Worm (Caenorhabditis elegans) whole organism, L4 larva: ENCODE results near the gene Y45F10C.1.
A peak's percentile ranks its signal among the peaks of the same experiment; 100 is the strongest.

Experiments used
- F26F4.8 ChIP-seq: fragments of 200-800 bp; sonication (Bioruptor generic); conservative IDR thresholded peaks from 2 replicates; pipeline ENCODE4 v1.3.6; 2022; ENCODE audit warnings: missing genetic modification characterization, missing compliant biosample characterization
- F37D6.2 ChIP-seq: sonication (generic microtip); optimal IDR thresholded peaks from 2 replicates; lab custom pipeline; 2016; ENCODE audit warnings: mild to moderate bottlenecking, missing genetic modification characterization, missing compliant biosample characterization
- F44E2.7 ChIP-seq: fragments of 200-800 bp; sonication (Bioruptor generic); IDR thresholded peaks from 2 replicates; pipeline ENCODE4 v2.1.2; 2022; ENCODE audit warnings: missing genetic modification characterization, missing compliant biosample characterization
- T20F7.1 ChIP-seq: fragments of 200-800 bp; sonication (Bioruptor generic); optimal IDR thresholded peaks from 2 replicates; lab custom pipeline; 2018; ENCODE audit warnings: mild to moderate bottlenecking, missing genetic modification characterization, missing compliant biosample characterization
- Y48G9A.11 ChIP-seq: fragments of 200-800 bp; sonication (Bioruptor generic); IDR thresholded peaks from 2 replicates; pipeline ENCODE4 v1.3.6; 2022; ENCODE audit warnings: missing genetic modification reagents, missing genetic modification characterization, missing compliant biosample characterization
- Y5F2A.4 ChIP-seq: fragments of 200-800 bp; sonication (Bioruptor generic); optimal IDR thresholded peaks from 2 replicates; lab custom pipeline; 2018; ENCODE audit warnings: mild to moderate bottlenecking, missing genetic modification characterization, missing compliant biosample characterization
- Y75B8A.6 ChIP-seq: fragments of 200-800 bp; sonication (Bioruptor generic); IDR thresholded peaks from 2 replicates; pipeline ENCODE4 v1.3.6; 2022; ENCODE audit warnings: missing genetic modification reagents, missing genetic modification characterization, missing compliant biosample characterization
- ZK546.5 ChIP-seq, 2 experiments: sonication (generic microtip); optimal IDR thresholded peaks; 2 replicates each; lab custom pipeline; 2017; ENCODE audit warnings: missing biosample characterization in 2 of 2, missing genetic modification characterization in 2 of 2
- aha-1 ChIP-seq: fragments of 150-350 bp; peaks from one replicate; lab custom pipeline; 2014; ENCODE audit warnings: missing biosample characterization, missing genetic modification characterization
- ama-1 ChIP-seq: fragments of 150-350 bp; optimal IDR thresholded peaks from 2 replicates; lab custom pipeline; 2014; ENCODE audit warnings: inconsistent platforms, mixed read lengths
- ceh-20 ChIP-seq: fragments of 200-800 bp; sonication (Bioruptor generic); IDR thresholded peaks from 2 replicates; pipeline ENCODE4 v1.3.6; 2022; ENCODE audit warnings: missing genetic modification reagents, missing genetic modification characterization, missing compliant biosample characterization
- ceh-62 ChIP-seq: sonication (generic microtip); optimal IDR thresholded peaks from 2 replicates; lab custom pipeline; 2017; ENCODE audit warnings: missing biosample characterization, missing genetic modification characterization
- ceh-82 ChIP-seq: sonication (generic microtip); optimal IDR thresholded peaks from 2 replicates; lab custom pipeline; 2017; ENCODE audit warnings: missing biosample characterization, missing genetic modification characterization
- ces-1 ChIP-seq: fragments of 150-350 bp; sonication (generic microtip); optimal IDR thresholded peaks from 4 replicates; lab custom pipeline; 2014; ENCODE audit warnings: missing biosample characterization, missing genetic modification reagents, missing genetic modification characterization
- daf-16 ChIP-seq, 3 experiments: sonication (generic microtip); optimal IDR thresholded peaks; 2 replicates each; lab custom pipeline; 2016 to 2017; ENCODE audit warnings: missing genetic modification characterization in 3 of 3, missing genetic modification reagents in 3 of 3, mild to moderate bottlenecking in 2 of 3, missing compliant biosample characterization in 2 of 3, missing biosample characterization in 1 of 3, moderate library complexity in 1 of 3
- daf-19 ChIP-seq: fragments of 200-800 bp; sonication (Bioruptor generic); conservative IDR thresholded peaks from 2 replicates; pipeline ENCODE4 v1.3.6; 2022; ENCODE audit warnings: missing genetic modification characterization, missing compliant biosample characterization
- dmd-8 ChIP-seq: fragments of 200-800 bp; sonication (Bioruptor generic); IDR thresholded peaks from 2 replicates; pipeline ENCODE4 v1.3.6; 2022; ENCODE audit warnings: missing genetic modification characterization, missing compliant biosample characterization
- dmd-9 ChIP-seq: fragments of 200-800 bp; sonication (Bioruptor generic); IDR thresholded peaks from 2 replicates; pipeline ENCODE4 v1.3.6; 2022; ENCODE audit warnings: missing genetic modification reagents, missing genetic modification characterization, missing compliant biosample characterization
- dpl-1 ChIP-seq: fragments of 150-350 bp; optimal IDR thresholded peaks from 2 replicates; lab custom pipeline; 2014; ENCODE audit warnings: missing biosample characterization, missing genetic modification reagents, missing genetic modification characterization
- duxl-1 ChIP-seq: sonication (generic microtip); optimal IDR thresholded peaks from 2 replicates; lab custom pipeline; 2016; ENCODE audit warnings: mild to moderate bottlenecking, missing genetic modification characterization, moderate library complexity, missing compliant biosample characterization; ENCODE audit not compliant: poor library complexity
- dve-1 ChIP-seq: sonication (generic microtip); optimal IDR thresholded peaks from 2 replicates; lab custom pipeline; 2017; ENCODE audit warnings: antibody characterized with exemption, mild to moderate bottlenecking, missing genetic modification characterization, missing compliant biosample characterization; ENCODE audit not compliant: insufficient read depth
- hif-1 ChIP-seq, 2 experiments: sonication (generic microtip); optimal IDR thresholded peaks; 2 replicates each; lab custom pipeline; 2016 to 2017; ENCODE audit warnings: missing compliant biosample characterization in 2 of 2, missing genetic modification characterization in 2 of 2, missing genetic modification reagents in 2 of 2, missing genotype in 2 of 2, mild to moderate bottlenecking in 1 of 2
- hlh-11 ChIP-seq: fragments of 200-800 bp; sonication (Bioruptor generic); optimal IDR thresholded peaks from 2 replicates; lab custom pipeline; 2018; ENCODE audit warnings: mild to moderate bottlenecking, missing genetic modification characterization, missing compliant biosample characterization
- hlh-30 ChIP-seq: sonication (generic microtip); optimal IDR thresholded peaks from 2 replicates; lab custom pipeline; 2017; ENCODE audit warnings: antibody characterized with exemption, mild to moderate bottlenecking, missing genetic modification characterization, missing compliant biosample characterization; ENCODE audit not compliant: insufficient read depth
- hmg-1.1 ChIP-seq: fragments of 200-800 bp; sonication (Bioruptor generic); IDR thresholded peaks from 2 replicates; pipeline ENCODE4 v1.3.6; 2022; ENCODE audit warnings: missing genetic modification reagents, missing genetic modification characterization, missing compliant biosample characterization
- jun-1 ChIP-seq: fragments of 150-350 bp; optimal IDR thresholded peaks from 2 replicates; lab custom pipeline; 2014; ENCODE audit warnings: missing biosample characterization, missing genetic modification reagents, missing genetic modification characterization
- lin-1 ChIP-seq: fragments of 200-800 bp; sonication (Bioruptor generic); IDR thresholded peaks from 2 replicates; pipeline ENCODE4 v1.3.6; 2022; ENCODE audit warnings: missing genetic modification reagents, missing genetic modification characterization, missing compliant biosample characterization
- lin-13 ChIP-seq: fragments of 150-350 bp; optimal IDR thresholded peaks from 2 replicates; lab custom pipeline; 2014; ENCODE audit warnings: missing biosample characterization, missing genetic modification reagents, missing genetic modification characterization
- lin-15B ChIP-seq: fragments of 150-350 bp; sonication (generic microtip); optimal IDR thresholded peaks from 3 replicates; lab custom pipeline; 2014; ENCODE audit warnings: missing biosample characterization, missing genetic modification characterization
- lsy-2 ChIP-seq, 2 experiments: fragments of 150-350 bp in 1 of 2; sonication (generic microtip) in 1 of 2; optimal IDR thresholded peaks; 2 replicates each; lab custom pipeline; 2014 to 2017; ENCODE audit warnings: missing biosample characterization in 2 of 2, missing genetic modification characterization in 2 of 2
- madf-9 ChIP-seq: fragments of 200-800 bp; sonication (Bioruptor generic); conservative IDR thresholded peaks from 2 replicates; pipeline ENCODE4 v1.3.6; 2022; ENCODE audit warnings: missing genetic modification reagents, missing genetic modification characterization, missing compliant biosample characterization
- mdl-1 ChIP-seq, 2 experiments: fragments of 150-350 bp in 1 of 2; sonication (generic microtip) in 1 of 2; optimal IDR thresholded peaks; 2 replicates each; lab custom pipeline; 2014 to 2017; ENCODE audit warnings: missing biosample characterization in 2 of 2, missing genetic modification characterization in 2 of 2
- mes-2 ChIP-seq: sonication (generic microtip); optimal IDR thresholded peaks from 2 replicates; lab custom pipeline; 2016; ENCODE audit warnings: missing genotype, mild to moderate bottlenecking, missing genetic modification characterization, missing compliant biosample characterization; ENCODE audit not compliant: poor library complexity, severe bottlenecking
- nhr-11 ChIP-seq: fragments of 150-350 bp; optimal IDR thresholded peaks from 2 replicates; lab custom pipeline; 2014; ENCODE audit warnings: missing biosample characterization, missing genetic modification characterization
- nhr-28 ChIP-seq: fragments of 150-350 bp; optimal IDR thresholded peaks from 2 replicates; lab custom pipeline; 2014; ENCODE audit warnings: missing biosample characterization, missing genetic modification characterization
- nhr-42 ChIP-seq: fragments of 200-800 bp; sonication (Bioruptor generic); IDR thresholded peaks from 2 replicates; pipeline ENCODE4 v1.3.6; 2022; ENCODE audit warnings: missing genetic modification characterization, missing compliant biosample characterization
- nhr-6 ChIP-seq: fragments of 150-350 bp; optimal IDR thresholded peaks from 2 replicates; lab custom pipeline; 2014; ENCODE audit warnings: missing biosample characterization, missing genetic modification characterization
- nhr-77 ChIP-seq: fragments of 150-350 bp; optimal IDR thresholded peaks from 2 replicates; lab custom pipeline; 2014; ENCODE audit warnings: missing biosample characterization, missing genetic modification characterization
- rbr-2 ChIP-seq: sonication (generic microtip); optimal IDR thresholded peaks from 2 replicates; lab custom pipeline; 2016; ENCODE audit warnings: missing genotype, missing genetic modification characterization, missing compliant biosample characterization
- saeg-2 ChIP-seq: fragments of 200-800 bp; sonication (Bioruptor generic); IDR thresholded peaks from 2 replicates; pipeline ENCODE4 v1.3.6; 2022; ENCODE audit warnings: missing genetic modification reagents, missing genetic modification characterization, missing compliant biosample characterization
- set-16 ChIP-seq: fragments of 200-800 bp; sonication (Bioruptor generic); IDR thresholded peaks from 2 replicates; pipeline ENCODE4 v1.3.6; 2022; ENCODE audit warnings: missing genetic modification reagents, missing genetic modification characterization, missing compliant biosample characterization
- snpc-1.2 ChIP-seq: fragments of 200-800 bp; sonication (Bioruptor generic); IDR thresholded peaks from 2 replicates; pipeline ENCODE4 v1.3.6; 2022; ENCODE audit warnings: missing genetic modification reagents, missing genetic modification characterization, missing compliant biosample characterization
- spr-1 ChIP-seq: sonication (generic microtip); optimal IDR thresholded peaks from 2 replicates; lab custom pipeline; 2016; ENCODE audit warnings: mild to moderate bottlenecking, missing genetic modification characterization, missing compliant biosample characterization
- tag-97 ChIP-seq: fragments of 200-800 bp; sonication (Bioruptor generic); IDR thresholded peaks from 2 replicates; pipeline ENCODE4 v1.3.6; 2022; ENCODE audit warnings: missing genetic modification characterization, missing compliant biosample characterization
- tra-1 ChIP-seq: fragments of 200-800 bp; sonication (Bioruptor generic); IDR thresholded peaks from 2 replicates; pipeline ENCODE4 v1.3.6; 2022; ENCODE audit warnings: missing genetic modification reagents, missing genetic modification characterization, missing compliant biosample characterization
- unc-62 ChIP-seq, 3 experiments: fragments of 150-350 bp in 1 of 3; sonication (generic microtip); optimal IDR thresholded peaks in 2 of 3; peaks in 1 of 3; 1 replicate in 1 of 3; 2 replicates in 2 of 3; lab custom pipeline; 2014 to 2017; ENCODE audit warnings: missing biosample characterization in 3 of 3, missing genetic modification characterization in 3 of 3, missing genetic modification reagents in 3 of 3, missing genotype in 1 of 3
- zfp-3 ChIP-seq: fragments of 200-800 bp; sonication (Bioruptor generic); conservative IDR thresholded peaks from 2 replicates; pipeline ENCODE4 v1.3.6; 2022; ENCODE audit warnings: missing genetic modification reagents, missing genetic modification characterization, missing compliant biosample characterization
- zip-11 ChIP-seq: fragments of 200-800 bp; sonication (Bioruptor generic); IDR thresholded peaks from 2 replicates; pipeline ENCODE4 v1.3.6; 2022; ENCODE audit warnings: missing genetic modification characterization, missing compliant biosample characterization
- zip-2 ChIP-seq: fragments of 150-350 bp; optimal IDR thresholded peaks from 2 replicates; lab custom pipeline; 2014; ENCODE audit warnings: missing biosample characterization, missing genetic modification characterization
- ztf-7 ChIP-seq: fragments of 150-350 bp; optimal IDR thresholded peaks from 2 replicates; lab custom pipeline; 2014; ENCODE audit warnings: missing biosample characterization, missing genetic modification characterization

Gene Y45F10C.1

DNA sequence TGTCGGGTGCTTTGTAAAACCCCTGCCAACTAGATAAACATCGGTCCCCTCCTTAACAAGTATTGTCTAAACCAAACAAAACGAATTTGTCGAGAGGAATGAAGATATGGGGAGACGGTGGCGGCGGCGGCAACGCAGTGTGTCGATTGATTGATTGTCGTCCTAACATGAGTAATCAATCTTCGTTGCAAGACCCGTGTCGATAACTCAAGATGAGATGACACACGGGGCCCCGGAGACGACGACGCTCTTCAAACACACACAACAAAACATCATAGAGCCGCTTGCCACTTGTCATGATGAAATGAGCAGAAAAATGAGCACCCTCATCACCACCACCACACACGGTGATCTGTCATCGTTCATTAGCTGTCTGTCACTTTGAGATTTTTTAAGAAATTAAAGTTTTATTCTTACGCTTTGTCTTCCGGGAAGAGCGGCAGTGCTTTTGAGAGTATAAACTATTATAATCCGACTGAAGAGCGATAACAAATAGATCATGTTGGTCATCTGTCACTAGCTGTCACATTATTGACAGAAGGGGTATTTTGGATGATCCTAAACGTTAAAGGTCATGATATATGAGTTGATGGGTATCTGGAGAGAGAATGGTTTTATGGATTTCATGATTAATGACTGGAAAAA, 36.5 kb upstream of the Y45F10C.1 start:
- TF ChIP-seq hlh-11, result peak; percentile 10
- no peak for TF ChIP-seq saeg-2 (GFP tag; lab: Robert Waterston, UW)
- no peak for TF ChIP-seq ama-1 (lab: Kevin White, UChicago)
- TF ChIP-seq tra-1 (GFP tag; lab: Robert Waterston, UW), result peak; percentile 37; the same call in 1 of the 2 replicates
- TF ChIP-seq daf-19 (GFP tag; lab: Robert Waterston, UW), result no peak
- no peak for TF ChIP-seq zip-11 (GFP tag; lab: Robert Waterston, UW)
- no peak for TF ChIP-seq spr-1
- TF ChIP-seq ZK546.5 (tag; optimal IDR thresholded peaks at IDR 0.05; lab: Kevin White, UChicago), result no peak
- peak in 1 of 2 experiments; percentile 9 for TF ChIP-seq daf-16 (GFP tag; optimal IDR thresholded peaks at IDR 0.05; lab: Kevin White, UChicago)
- no peak for TF ChIP-seq daf-16 (tag; optimal IDR thresholded peaks at IDR 0.05; lab: Kevin White, UChicago)
- TF ChIP-seq dmd-9 (GFP tag; lab: Robert Waterston, UW), result no peak
- peak in 1 of 2 experiments; percentile 100 for TF ChIP-seq unc-62 (GFP tag; optimal IDR thresholded peaks at IDR 0.05 in 1 of 2; lab: Kevin White, UChicago)
- peak; percentile 82 for TF ChIP-seq unc-62 (tag; optimal IDR thresholded peaks at IDR 0.05; lab: Kevin White, UChicago)
- no peak for TF ChIP-seq dmd-8
- peak; percentile 95 for TF ChIP-seq ceh-20 (GFP tag; lab: Robert Waterston, UW)
- no peak for TF ChIP-seq snpc-1.2 (GFP tag; lab: Robert Waterston, UW)
- no peak for TF ChIP-seq ceh-62
- TF ChIP-seq set-16 (GFP tag; lab: Robert Waterston, UW), result no peak
- TF ChIP-seq zfp-3 (GFP tag; lab: Robert Waterston, UW), result no peak
- TF ChIP-seq Y75B8A.6 (GFP tag; lab: Robert Waterston, UW), result no peak
- TF ChIP-seq tag-97 (GFP tag; lab: Robert Waterston, UW), result no peak
- TF ChIP-seq ztf-7 (tag; lab: Kevin White, UChicago), result no peak
- no peak for TF ChIP-seq jun-1 (tag; lab: Kevin White, UChicago)
- no peak for TF ChIP-seq dpl-1 (GFP tag; lab: Kevin White, UChicago)
- no peak for TF ChIP-seq lsy-2 (tag; optimal IDR thresholded peaks at IDR 0.05; lab: Kevin White, UChicago)
- TF ChIP-seq lin-1 (GFP tag; lab: Robert Waterston, UW), result no peak
- TF ChIP-seq nhr-42 (GFP tag; lab: Robert Waterston, UW), result no peak
- no peak for TF ChIP-seq Y5F2A.4 (GFP tag; lab: Kevin White, UChicago)
- TF ChIP-seq ceh-82 (tag; lab: Kevin White, UChicago), result no peak
- no peak for TF ChIP-seq madf-9 (GFP tag; lab: Robert Waterston, UW)
- no peak for TF ChIP-seq duxl-1
- TF ChIP-seq T20F7.1, result no peak
- TF ChIP-seq lin-13 (GFP tag; lab: Kevin White, UChicago), result no peak
- no peak for TF ChIP-seq hif-1 (tag; optimal IDR thresholded peaks at IDR 0.05; lab: Kevin White, UChicago)
- no peak for TF ChIP-seq mdl-1 (tag; optimal IDR thresholded peaks at IDR 0.05; lab: Kevin White, UChicago)
- no peak for TF ChIP-seq rbr-2
- TF ChIP-seq nhr-28 (tag; lab: Kevin White, UChicago), result no peak
- TF ChIP-seq lin-15B (tag; lab: Kevin White, UChicago), result no peak
- TF ChIP-seq hmg-1.1 (GFP tag; lab: Robert Waterston, UW), result 0 out of 2 replicates have a peak, but pooled peaks have one; percentile 21
- no peak for TF ChIP-seq F44E2.7 (GFP tag; lab: Robert Waterston, UW)
- TF ChIP-seq aha-1 (tag; lab: Kevin White, UChicago), result no peak
- TF ChIP-seq ces-1 (GFP tag; lab: Kevin White, UChicago), result no peak
- no peak for TF ChIP-seq F26F4.8 (GFP tag; lab: Robert Waterston, UW)
- no peak for TF ChIP-seq Y48G9A.11 (GFP tag; lab: Robert Waterston, UW)
- no peak for TF ChIP-seq F37D6.2
- TF ChIP-seq zip-2 (tag; lab: Kevin White, UChicago), result no peak
- TF ChIP-seq nhr-11, result no peak
- peak; percentile 12 for TF ChIP-seq mes-2 (tag; lab: Kevin White, UChicago)
- no peak for TF ChIP-seq nhr-77 (tag; lab: Kevin White, UChicago)
- TF ChIP-seq dve-1 (tag; lab: Kevin White, UChicago), result no peak
- no peak for TF ChIP-seq nhr-6 (tag; lab: Kevin White, UChicago)
- TF ChIP-seq hlh-30, result peak; percentile 8
- TF ChIP-seq, all 104 proteins: peak for 8
